Worm (Caenorhabditis elegans) whole organism, young adult: ENCODE data around the gene srd-20.

ENCODE experiments used
- B0019.2 ChIP-seq: fragments of 200-800 bp; sonication (Bioruptor generic); conservative IDR thresholded peaks from 2 replicates; pipeline ENCODE4 v1.3.6; 2022; ENCODE audit warnings: missing genetic modification reagents, missing genetic modification characterization, missing compliant biosample characterization
- B0261.1 ChIP-seq: sonication (generic microtip); optimal IDR thresholded peaks from 2 replicates; lab custom pipeline; 2016; ENCODE audit warnings: mild to moderate bottlenecking, missing genetic modification characterization, moderate library complexity, missing compliant biosample characterization
- C06A6.2 ChIP-seq: fragments of 200-800 bp; sonication (Bioruptor generic); conservative IDR thresholded peaks from 2 replicates; pipeline ENCODE4 v1.3.6; 2022; ENCODE audit warnings: missing genetic modification characterization, missing compliant biosample characterization
- F10E7.11 ChIP-seq: sonication (generic microtip); optimal IDR thresholded peaks from 2 replicates; lab custom pipeline; 2017; ENCODE audit warnings: mild to moderate bottlenecking, missing genetic modification characterization, moderate library complexity, missing compliant biosample characterization
- F49E8.2 ChIP-seq: sonication (generic microtip); optimal IDR thresholded peaks from 3 replicates; lab custom pipeline; 2017; ENCODE audit warnings: missing genetic modification characterization, mild to moderate bottlenecking, missing compliant biosample characterization, antibody characterized with exemption, moderate library complexity; ENCODE audit not compliant: insufficient read depth
- F52B5.7 ChIP-seq: sonication (generic microtip); optimal IDR thresholded peaks from 2 replicates; lab custom pipeline; 2016; ENCODE audit warnings: mild to moderate bottlenecking, missing genetic modification characterization, missing compliant biosample characterization
- F57C9.4 ChIP-seq: sonication (generic microtip); optimal IDR thresholded peaks from 2 replicates; lab custom pipeline; 2017; ENCODE audit warnings: mild to moderate bottlenecking, missing genetic modification characterization, missing compliant biosample characterization
- K12H6.12 ChIP-seq: fragments of 200-800 bp; sonication (Bioruptor generic); optimal IDR thresholded peaks from 2 replicates; lab custom pipeline; 2018; ENCODE audit warnings: mild to moderate bottlenecking, missing genetic modification characterization, missing compliant biosample characterization
- T26A5.8 ChIP-seq: sonication (generic microtip); optimal IDR thresholded peaks from 2 replicates; lab custom pipeline; 2016; ENCODE audit warnings: missing genetic modification characterization, missing compliant biosample characterization
- Y95B8A.8 ChIP-seq: fragments of 200-800 bp; sonication (Bioruptor generic); IDR thresholded peaks from 2 replicates; pipeline ENCODE4 v1.3.6; 2022; ENCODE audit warnings: missing genetic modification reagents, missing genetic modification characterization, missing compliant biosample characterization
- attf-5 ChIP-seq: fragments of 200-800 bp; sonication (Bioruptor generic); optimal IDR thresholded peaks from 2 replicates; lab custom pipeline; 2018; ENCODE audit warnings: mild to moderate bottlenecking, missing genetic modification characterization, missing compliant biosample characterization
- attf-6 ChIP-seq: fragments of 200-800 bp; sonication (Bioruptor generic); IDR thresholded peaks from 2 replicates; pipeline ENCODE4 v1.3.6; 2022; ENCODE audit warnings: missing genetic modification reagents, missing genetic modification characterization, missing compliant biosample characterization
- bed-1 ChIP-seq: fragments of 200-800 bp; sonication (Bioruptor generic); IDR thresholded peaks from 2 replicates; pipeline ENCODE4 v1.3.6; 2022; ENCODE audit warnings: missing genetic modification reagents, missing genetic modification characterization, missing compliant biosample characterization
- bed-2 ChIP-seq: fragments of 200-800 bp; sonication (Bioruptor generic); IDR thresholded peaks from 2 replicates; pipeline ENCODE4 v1.3.6; 2022; ENCODE audit warnings: missing genetic modification reagents, missing genetic modification characterization, missing compliant biosample characterization
- cebp-1 ChIP-seq, 2 experiments: fragments of 200-800 bp in 1 of 2; sonication (Bioruptor generic) in 1 of 2; sonication (generic microtip) in 1 of 2; IDR thresholded peaks in 1 of 2; optimal IDR thresholded peaks in 1 of 2; 2 replicates each; pipeline versions ENCODE4 v1.3.6 to Lab custom; 2017 to 2022; ENCODE audit warnings: missing compliant biosample characterization in 2 of 2, missing genetic modification characterization in 2 of 2, mild to moderate bottlenecking in 1 of 2, missing genetic modification reagents in 1 of 2, moderate library complexity in 1 of 2
- cebp-2 ChIP-seq: fragments of 200-800 bp; sonication (Bioruptor generic); IDR thresholded peaks from 2 replicates; pipeline ENCODE4 v1.3.6; 2022; ENCODE audit warnings: missing genetic modification characterization, missing compliant biosample characterization
- ceh-100 ChIP-seq: fragments of 200-800 bp; sonication (Bioruptor generic); IDR thresholded peaks from 2 replicates; pipeline ENCODE4 v1.3.6; 2022; ENCODE audit warnings: missing genetic modification reagents, missing genetic modification characterization, missing compliant biosample characterization
- ceh-91 ChIP-seq: fragments of 200-800 bp; sonication (Bioruptor generic); IDR thresholded peaks from 2 replicates; pipeline ENCODE4 v1.3.6; 2022; ENCODE audit warnings: missing genetic modification reagents, missing genetic modification characterization, missing compliant biosample characterization
- efl-1 ChIP-seq: fragments of 150-350 bp; optimal IDR thresholded peaks from 2 replicates; lab custom pipeline; 2014; ENCODE audit warnings: missing biosample characterization, missing genetic modification reagents, missing genetic modification characterization
- egl-44 ChIP-seq: fragments of 200-800 bp; sonication (Bioruptor generic); IDR thresholded peaks from 2 replicates; pipeline ENCODE4 v1.3.6; 2022; ENCODE audit warnings: missing genetic modification reagents, missing genetic modification characterization, missing compliant biosample characterization
- him-1 ChIP-seq: sonication (generic microtip); optimal IDR thresholded peaks from 2 replicates; lab custom pipeline; 2016; ENCODE audit warnings: missing genotype, missing genetic modification reagents, missing genetic modification characterization, missing compliant biosample characterization
- hlh-12 ChIP-seq: sonication (generic microtip); optimal IDR thresholded peaks from 2 replicates; lab custom pipeline; 2016; ENCODE audit warnings: missing genetic modification characterization, missing compliant biosample characterization
- hlh-26 ChIP-seq: fragments of 200-800 bp; sonication (Bioruptor generic); conservative IDR thresholded peaks from 2 replicates; pipeline ENCODE4 v1.3.6; 2022; ENCODE audit warnings: missing genetic modification reagents, missing genetic modification characterization, missing compliant biosample characterization
- hmg-1.2 ChIP-seq: fragments of 200-800 bp; sonication (Bioruptor generic); IDR thresholded peaks from 2 replicates; pipeline ENCODE4 v1.3.6; 2022; ENCODE audit warnings: missing genetic modification reagents, missing genetic modification characterization, missing compliant biosample characterization
- lin-54 ChIP-seq: fragments of 200-800 bp; sonication (Bioruptor generic); optimal IDR thresholded peaks from 2 replicates; lab custom pipeline; 2018; ENCODE audit warnings: mild to moderate bottlenecking, missing genetic modification characterization, missing compliant biosample characterization
- lsy-27 ChIP-seq: sonication (generic microtip); optimal IDR thresholded peaks from 2 replicates; lab custom pipeline; 2017; ENCODE audit warnings: missing genetic modification characterization, mild to moderate bottlenecking, missing compliant biosample characterization, antibody characterized with exemption, missing genotype, borderline replicate concordance; ENCODE audit not compliant: insufficient read depth
- mcd-1 ChIP-seq: fragments of 200-800 bp; sonication (Bioruptor generic); IDR thresholded peaks from 2 replicates; pipeline ENCODE4 v1.3.6; 2022; ENCODE audit warnings: missing genetic modification reagents, missing genetic modification characterization, missing compliant biosample characterization
- mes-4 ChIP-seq: sonication (generic microtip); optimal IDR thresholded peaks from 2 replicates; lab custom pipeline; 2016; ENCODE audit warnings: missing genotype, missing genetic modification characterization, missing compliant biosample characterization
- nhr-179 ChIP-seq: sonication (generic microtip); optimal IDR thresholded peaks from 2 replicates; lab custom pipeline; 2016; ENCODE audit warnings: mild to moderate bottlenecking, missing genetic modification characterization, missing compliant biosample characterization
- nhr-27 ChIP-seq: fragments of 200-800 bp; sonication (Bioruptor generic); optimal IDR thresholded peaks from 2 replicates; lab custom pipeline; 2018; ENCODE audit warnings: mild to moderate bottlenecking, missing genetic modification characterization, moderate library complexity, missing compliant biosample characterization
- nhr-80 ChIP-seq: sonication (generic microtip); optimal IDR thresholded peaks from 2 replicates; lab custom pipeline; 2016; ENCODE audit warnings: missing genetic modification characterization, missing compliant biosample characterization
- nhr-90 ChIP-seq: sonication (generic microtip); optimal IDR thresholded peaks from 2 replicates; lab custom pipeline; 2016; ENCODE audit warnings: missing genotype, mild to moderate bottlenecking, missing genetic modification characterization, missing compliant biosample characterization
- pha-4 ChIP-seq: fragments of 150-350 bp; sonication (generic microtip); optimal IDR thresholded peaks from 2 replicates; lab custom pipeline; 2014; ENCODE audit warnings: missing biosample characterization, missing genetic modification reagents, missing genetic modification characterization
- rec-8 ChIP-seq, 2 experiments: sonication (generic microtip); optimal IDR thresholded peaks; 2 replicates each; lab custom pipeline; 2016; ENCODE audit warnings: mild to moderate bottlenecking in 2 of 2, missing genetic modification characterization in 2 of 2, missing genetic modification reagents in 2 of 2, missing genotype in 2 of 2, missing biosample characterization in 1 of 2, missing compliant biosample characterization in 1 of 2, moderate library complexity in 1 of 2
- rpc-1 ChIP-seq, 2 experiments: fragments of 150-350 bp in 1 of 2; sonication (generic microtip) in 1 of 2; optimal IDR thresholded peaks; 2 replicates each; lab custom pipeline; 2014 to 2018; ENCODE audit warnings: missing biosample characterization in 1 of 2, missing genetic modification characterization in 1 of 2, missing genetic modification reagents in 1 of 2, missing genotype in 1 of 2
- sdz-38 ChIP-seq: sonication (generic microtip); optimal IDR thresholded peaks from 2 replicates; lab custom pipeline; 2016; ENCODE audit warnings: missing genotype, missing genetic modification characterization, missing compliant biosample characterization
- sea-2 ChIP-seq: fragments of 200-800 bp; sonication (Bioruptor generic); IDR thresholded peaks from 2 replicates; pipeline ENCODE4 v1.3.6; 2022; ENCODE audit warnings: missing genetic modification characterization, missing compliant biosample characterization
- somi-1 ChIP-seq: fragments of 200-800 bp; sonication (Bioruptor generic); optimal IDR thresholded peaks from 2 replicates; lab custom pipeline; 2018; ENCODE audit warnings: mild to moderate bottlenecking, missing genetic modification characterization, missing compliant biosample characterization
- sptf-2 ChIP-seq: fragments of 200-800 bp; sonication (Bioruptor generic); optimal IDR thresholded peaks from 2 replicates; lab custom pipeline; 2018; ENCODE audit warnings: mild to moderate bottlenecking, missing genetic modification characterization, missing compliant biosample characterization
- tbp1 ChIP-seq: fragments of 200-800 bp; sonication (Bioruptor generic); optimal IDR thresholded peaks from 2 replicates; lab custom pipeline; 2018; ENCODE audit warnings: mild to moderate bottlenecking, missing genetic modification characterization, missing compliant biosample characterization
- xnd-1 ChIP-seq: sonication (generic microtip); optimal IDR thresholded peaks from 2 replicates; lab custom pipeline; 2016; ENCODE audit warnings: missing genotype, missing genetic modification reagents, missing genetic modification characterization, missing compliant biosample characterization
- ztf-6 ChIP-seq: fragments of 200-800 bp; sonication (Bioruptor generic); IDR thresholded peaks from 2 replicates; pipeline ENCODE4 v1.3.6; 2022; ENCODE audit warnings: missing genetic modification reagents, missing genetic modification characterization, missing compliant biosample characterization

srd-20 gene

ce11 chrV:6043275-6044271 lies 11.8 kb upstream of the srd-20 start, which contains the start of gene cpi-2 (continued):
- no peak for TF ChIP-seq T26A5.8 (tag; lab: Kevin White, UChicago)
- no peak for TF ChIP-seq sdz-38 (tag; lab: Kevin White, UChicago)
- peak; percentile 44 for TF ChIP-seq efl-1 (GFP tag; lab: Kevin White, UChicago)
- TF ChIP-seq mes-4 (tag; lab: Kevin White, UChicago), result no peak
- TF ChIP-seq mcd-1 (GFP tag; lab: Robert Waterston, UW), result no peak
- peak; percentile 7; the same call in 1 of the 2 replicates for TF ChIP-seq cebp-1 (GFP tag; IDR thresholded peaks at IDR 0.05; lab: Robert Waterston, UW)
- TF ChIP-seq cebp-1 (tag; optimal IDR thresholded peaks at IDR 0.05; lab: Kevin White, UChicago), result peak; percentile 53
- TF ChIP-seq attf-5 (GFP tag; lab: Kevin White, UChicago), result peak; percentile 26
- no peak for TF ChIP-seq tbp1 (GFP tag; lab: Kevin White, UChicago)
- TF ChIP-seq nhr-27 (tag; lab: Kevin White, UChicago), result no peak
- TF ChIP-seq lin-54, result peak; percentile 72
- peak; percentile 79 for TF ChIP-seq hmg-1.2 (GFP tag; lab: Robert Waterston, UW)
- TF ChIP-seq nhr-90 (tag; lab: Kevin White, UChicago), result no peak
- no peak for TF ChIP-seq lsy-27
- no peak for TF ChIP-seq bed-1
- no peak for TF ChIP-seq sptf-2 (GFP tag; lab: Kevin White, UChicago)
- peak; percentile 60 for TF ChIP-seq K12H6.12 (tag; lab: Kevin White, UChicago)
- TF ChIP-seq rec-8 (tag; optimal IDR thresholded peaks at IDR 0.05; lab: Kevin White, UChicago), result no peak
- no peak for TF ChIP-seq ztf-6 (GFP tag; lab: Robert Waterston, UW)
- no peak for TF ChIP-seq sea-2 (GFP tag; lab: Robert Waterston, UW)
- no peak for TF ChIP-seq hlh-26 (GFP tag; lab: Robert Waterston, UW)

DNA sequence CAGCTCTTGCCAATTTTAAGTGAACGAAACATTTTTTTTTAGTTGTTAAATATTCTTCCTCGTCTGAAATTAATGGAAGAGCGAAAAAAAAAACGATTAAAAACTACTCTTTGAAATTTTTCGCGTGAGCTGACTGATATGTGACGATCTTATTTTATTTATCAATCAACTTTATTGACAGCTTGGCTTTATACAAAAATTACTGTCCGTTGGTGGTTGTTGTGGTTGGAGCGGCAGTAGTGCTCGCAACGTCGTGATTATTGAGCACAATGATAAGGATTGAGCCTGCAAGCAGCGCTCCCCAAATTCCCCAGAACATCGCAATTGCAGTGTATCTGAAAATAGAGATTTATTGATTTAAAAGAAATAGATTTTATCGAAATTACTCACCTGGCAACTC lies 10.9 kb upstream of the srd-20 start:
- no peak for TF ChIP-seq B0261.1
- peak; percentile 36 for TF ChIP-seq nhr-80 (tag; lab: Kevin White, UChicago)
- no peak for TF ChIP-seq Y95B8A.8 (GFP tag; lab: Robert Waterston, UW)

DNA sequence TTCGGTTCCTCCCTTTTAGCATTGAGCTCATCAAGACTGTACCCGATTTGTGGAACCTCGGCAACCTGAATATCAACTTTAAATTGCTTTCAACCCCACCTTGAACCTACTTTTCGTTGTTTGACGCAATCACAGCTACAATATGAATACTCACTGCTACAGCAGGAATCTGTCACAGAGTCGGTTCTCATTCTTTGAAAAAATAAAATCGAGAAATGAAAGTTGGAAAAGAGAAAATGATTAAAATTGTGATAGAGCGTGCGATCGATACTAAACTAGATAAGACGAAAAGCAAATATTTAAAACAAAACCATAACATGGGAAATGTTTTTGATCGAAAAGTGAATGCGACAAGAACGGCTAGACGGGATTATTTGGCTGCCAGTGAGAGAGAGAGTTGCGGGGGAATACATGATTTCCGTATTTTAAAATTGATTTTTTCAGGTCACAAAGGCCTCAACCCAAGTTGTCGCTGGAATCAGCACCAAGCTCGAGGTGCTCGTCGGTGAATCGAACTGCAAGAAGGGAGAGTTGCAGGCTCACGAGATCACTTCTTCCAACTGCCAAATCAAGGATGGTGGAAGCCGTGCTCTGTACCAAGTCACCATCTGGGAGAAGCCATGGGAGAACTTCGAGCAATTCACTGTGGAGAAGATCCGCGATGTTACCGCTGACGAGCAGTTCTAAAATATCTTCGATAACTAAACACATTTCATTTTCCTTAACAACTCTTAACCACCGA lies 10.4 kb upstream of the srd-20 start, which contains the start of gene R01B10.3:
Gene R01B10.3 (minus strand): TSS at position 277 of the 742 bp plus-strand sequence.
- no peak for TF ChIP-seq C06A6.2 (GFP tag; lab: Robert Waterston, UW)
- peak; percentile 61; the same call in 1 of the 2 replicates for TF ChIP-seq egl-44 (GFP tag; lab: Robert Waterston, UW)
- no peak for TF ChIP-seq B0019.2
- peak; percentile 28 for TF ChIP-seq nhr-90 (tag; lab: Kevin White, UChicago)
- no peak for TF ChIP-seq ceh-91
- TF ChIP-seq pha-4 (tag; lab: Kevin White, UChicago), result no peak
- 0 out of 2 replicates have a peak, but pooled peaks have one; percentile 23 for TF ChIP-seq attf-6
- TF ChIP-seq tbp1 (GFP tag; lab: Kevin White, UChicago), result no peak
- no peak for TF ChIP-seq nhr-179
- TF ChIP-seq F49E8.2 (tag; lab: Kevin White, UChicago), result no peak
- no peak for TF ChIP-seq F57C9.4 (tag; lab: Kevin White, UChicago)
- TF ChIP-seq rpc-1 (optimal IDR thresholded peaks at IDR 0.05; lab: Kevin White, UChicago), result no peak
- TF ChIP-seq rpc-1 (tag; optimal IDR thresholded peaks at IDR 0.05; lab: Kevin White, UChicago), result no peak
- no peak for TF ChIP-seq ceh-100 (GFP tag; lab: Robert Waterston, UW)
- no peak for TF ChIP-seq cebp-2 (GFP tag; lab: Robert Waterston, UW)
- 0 out of 2 replicates have a peak, but pooled peaks have one; percentile 37 for TF ChIP-seq bed-2 (GFP tag; lab: Robert Waterston, UW)
- no peak for TF ChIP-seq attf-5 (GFP tag; lab: Kevin White, UChicago)
- TF ChIP-seq hlh-12 (tag; lab: Kevin White, UChicago), result no peak
- peak; percentile 24 for TF ChIP-seq somi-1
- TF ChIP-seq him-1, result no peak
- TF ChIP-seq F10E7.11 (tag; lab: Kevin White, UChicago), result no peak
- TF ChIP-seq F52B5.7, result no peak
- no peak for TF ChIP-seq xnd-1 (tag; lab: Kevin White, UChicago)
